Fruit fly (Drosophila melanogaster) whole organism, embryonic: ENCODE data around the gene CG3556.
A peak's percentile ranks its signal among the peaks of the same experiment; 100 is the strongest.

Experiments used
- Abd-B ChIP-seq: fragments of 200-800 bp; sonication (Bioruptor generic); optimal IDR thresholded peaks from 2 replicates; lab custom pipeline; 2018; ENCODE audit warnings: missing biosample characterization, mild to moderate bottlenecking, missing genetic modification characterization, moderate library complexity
- Blimp-1 ChIP-seq: fragments of 200-800 bp; sonication (Bioruptor generic); optimal IDR thresholded peaks from 3 replicates; lab custom pipeline; 2018; ENCODE audit warnings: missing biosample characterization, missing genetic modification characterization, mild to moderate bottlenecking, moderate library complexity, missing genetic modification reagents
- CG10274 ChIP-seq: fragments of 200-800 bp; sonication (Bioruptor generic); optimal IDR thresholded peaks from 3 replicates; lab custom pipeline; 2017; ENCODE audit warnings: missing biosample characterization, mild to moderate bottlenecking, missing genetic modification characterization
- CG10431 ChIP-seq: fragments of 200-800 bp; sonication (Bioruptor generic); optimal IDR thresholded peaks from 3 replicates; lab custom pipeline; 2018; ENCODE audit warnings: missing biosample characterization, mild to moderate bottlenecking, missing genetic modification characterization
- CG10959 ChIP-seq: fragments of 200-800 bp; sonication (Bioruptor generic); IDR thresholded peaks from 2 replicates; pipeline ENCODE4 v1.3.6; 2022; ENCODE audit warnings: missing biosample characterization, missing genetic modification characterization
- CG12071 ChIP-seq: fragments of 200-800 bp; sonication (Bioruptor generic); optimal IDR thresholded peaks from 3 replicates; lab custom pipeline; 2018; ENCODE audit warnings: missing biosample characterization, mild to moderate bottlenecking, missing genetic modification characterization
- CG12219 ChIP-seq: fragments of 200-800 bp; sonication (Bioruptor generic); optimal IDR thresholded peaks from 3 replicates; lab custom pipeline; 2018; ENCODE audit warnings: missing biosample characterization, mild to moderate bottlenecking, missing genetic modification characterization
- CG14441 ChIP-seq: fragments of 200-800 bp; sonication (Bioruptor generic); IDR thresholded peaks from 2 replicates; pipeline ENCODE4 v1.3.6; 2022; ENCODE audit warnings: missing biosample characterization, missing genetic modification characterization
- CG17361 ChIP-seq: fragments of 200-800 bp; sonication (Bioruptor generic); IDR thresholded peaks from 3 replicates; pipeline ENCODE4 v1.3.6; 2022; ENCODE audit warnings: missing biosample characterization, missing genetic modification characterization
- CG18599 ChIP-seq: fragments of 200-800 bp; sonication (Bioruptor generic); optimal IDR thresholded peaks from 3 replicates; lab custom pipeline; 2017; ENCODE audit warnings: missing biosample characterization, missing genetic modification characterization, mild to moderate bottlenecking, moderate library complexity, missing genetic modification reagents
- CG2712 ChIP-seq: fragments of 200-800 bp; optimal IDR thresholded peaks from 3 replicates; lab custom pipeline; 2019; ENCODE audit warnings: missing biosample characterization, mild to moderate bottlenecking, missing genetic modification characterization, moderate library complexity
- CG31441 ChIP-seq: fragments of 200-800 bp; sonication (Bioruptor generic); IDR thresholded peaks from 2 replicates; pipeline ENCODE4 v1.3.6; 2022; ENCODE audit warnings: missing biosample characterization, missing genetic modification characterization
- CG4404 ChIP-seq: fragments of 200-800 bp; sonication (Bioruptor generic); IDR thresholded peaks from 2 replicates; pipeline ENCODE4 v1.3.6; 2022; ENCODE audit warnings: missing biosample characterization, missing genetic modification characterization
- CG4854 ChIP-seq: fragments of 200-800 bp; sonication (Bioruptor generic); optimal IDR thresholded peaks from 2 replicates; lab custom pipeline; 2016; ENCODE audit warnings: missing biosample characterization, missing genetic modification characterization, inconsistent platforms
- CG6689 ChIP-seq: fragments of 200-800 bp; sonication (Bioruptor generic); IDR thresholded peaks from 2 replicates; pipeline ENCODE4 v1.3.6; 2022; ENCODE audit warnings: missing biosample characterization, missing genetic modification characterization
- CG9215 ChIP-seq: fragments of 200-800 bp; sonication (Bioruptor generic); IDR thresholded peaks from 2 replicates; pipeline ENCODE4 v1.3.6; 2022; ENCODE audit warnings: missing biosample characterization, missing genetic modification characterization
- CHES-1-like ChIP-seq: fragments of 200-800 bp; sonication (Bioruptor generic); optimal IDR thresholded peaks from 2 replicates; lab custom pipeline; 2016; ENCODE audit warnings: missing biosample characterization, missing genetic modification characterization
- CoRest ChIP-seq: fragments of 200-800 bp; sonication (Bioruptor generic); optimal IDR thresholded peaks from 3 replicates; lab custom pipeline; 2018; ENCODE audit warnings: missing biosample characterization, mild to moderate bottlenecking, missing genetic modification characterization, moderate library complexity
- D ChIP-seq, 2 experiments: fragments of 200-800 bp in 1 of 2; fragments of >200 bp in 1 of 2; sonication (Bioruptor generic) in 1 of 2; optimal IDR thresholded peaks; 2 replicates in 1 of 2; 3 replicates in 1 of 2; lab custom pipeline; 2017; ENCODE audit warnings: mild to moderate bottlenecking in 1 of 2, missing biosample characterization in 1 of 2, missing genetic modification characterization in 1 of 2, missing genetic modification reagents in 1 of 2
- Dad ChIP-seq: fragments of 200-800 bp; sonication (Bioruptor generic); optimal IDR thresholded peaks from 3 replicates; lab custom pipeline; 2016; ENCODE audit warnings: missing biosample characterization, missing genetic modification characterization
- Dref ChIP-seq: fragments of 200-800 bp; sonication (Bioruptor generic); IDR thresholded peaks from 2 replicates; pipeline ENCODE4 v1.3.6; 2022; ENCODE audit warnings: missing biosample characterization, missing genetic modification characterization
- HLH4C ChIP-seq: fragments of 200-800 bp; sonication (Bioruptor generic); IDR thresholded peaks from 3 replicates; pipeline ENCODE4 v1.3.6; 2022; ENCODE audit warnings: missing biosample characterization, missing genetic modification characterization; ENCODE audit not compliant: partially characterized antibody
- HmgD ChIP-seq: fragments of 200-800 bp; sonication (Bioruptor generic); optimal IDR thresholded peaks from 3 replicates; lab custom pipeline; 2016; ENCODE audit warnings: missing biosample characterization, missing genetic modification characterization
- Lhr ChIP-seq: fragments of 200-800 bp; sonication (Bioruptor generic); optimal IDR thresholded peaks from 3 replicates; lab custom pipeline; 2017; ENCODE audit warnings: mild to moderate bottlenecking, missing biosample characterization, missing genetic modification reagents, missing genetic modification characterization
- Max ChIP-seq: fragments of 200-800 bp; sonication (Bioruptor generic); optimal IDR thresholded peaks from 2 replicates; lab custom pipeline; 2016; ENCODE audit warnings: missing biosample characterization, mild to moderate bottlenecking, missing genetic modification characterization
- Oaz ChIP-seq: fragments of 200-800 bp; sonication (Bioruptor generic); IDR thresholded peaks from 2 replicates; pipeline ENCODE4 v1.3.6; 2022; ENCODE audit warnings: missing biosample characterization, missing genetic modification characterization
- Ptx1 ChIP-seq: fragments of 200-800 bp; sonication (Bioruptor generic); IDR thresholded peaks from 2 replicates; pipeline ENCODE4 v1.3.6; 2022; ENCODE audit warnings: missing biosample characterization, missing genetic modification characterization
- Sry-β ChIP-seq: fragments of 200-800 bp; sonication (Bioruptor generic); optimal IDR thresholded peaks from 2 replicates; lab custom pipeline; 2018; ENCODE audit warnings: missing biosample characterization, mild to moderate bottlenecking, missing genetic modification characterization, moderate library complexity
- Trl ChIP-seq, 3 experiments: fragments of >200 bp in 2 of 3; fragments of 200-800 bp in 1 of 3; sonication (Bioruptor generic) in 1 of 3; optimal IDR thresholded peaks; 2 replicates in 1 of 3; 3 replicates in 2 of 3; lab custom pipeline; 2016 to 2017; ENCODE audit warnings: missing biosample characterization in 1 of 3, missing genetic modification characterization in 1 of 3
- al ChIP-seq: fragments of 200-800 bp; sonication (Bioruptor generic); IDR thresholded peaks from 2 replicates; pipeline ENCODE4 v1.3.6; 2022; ENCODE audit warnings: missing biosample characterization, missing genetic modification characterization
- ara ChIP-seq: fragments of 200-800 bp; sonication (Bioruptor generic); IDR thresholded peaks from 2 replicates; pipeline ENCODE4 v1.3.6; 2022; ENCODE audit warnings: missing biosample characterization, missing genetic modification characterization
- bowl ChIP-seq: fragments of 200-800 bp; sonication (Bioruptor generic); IDR thresholded peaks from 2 replicates; pipeline ENCODE4 v1.3.6; 2022; ENCODE audit warnings: missing biosample characterization, missing genetic modification characterization
- br ChIP-seq: fragments of >200 bp; optimal IDR thresholded peaks from 2 replicates; lab custom pipeline; 2017
- cas ChIP-seq: fragments of 200-800 bp; sonication (Bioruptor generic); IDR thresholded peaks from 2 replicates; pipeline ENCODE4 v1.3.6; 2022; ENCODE audit warnings: missing biosample characterization, missing genetic modification characterization
- caup ChIP-seq: fragments of 200-800 bp; sonication (Bioruptor generic); optimal IDR thresholded peaks from 3 replicates; lab custom pipeline; 2017; ENCODE audit warnings: missing biosample characterization, mild to moderate bottlenecking, missing genetic modification characterization, moderate library complexity; ENCODE audit not compliant: severe bottlenecking
- danr ChIP-seq: fragments of 200-800 bp; sonication (Bioruptor generic); IDR thresholded peaks from 2 replicates; pipeline ENCODE4 v1.3.6; 2022; ENCODE audit warnings: missing biosample characterization, missing genetic modification characterization
- dmrt11E ChIP-seq: fragments of 200-800 bp; sonication (Bioruptor generic); optimal IDR thresholded peaks from 3 replicates; lab custom pipeline; 2018; ENCODE audit warnings: missing biosample characterization, mild to moderate bottlenecking, missing genetic modification characterization, moderate library complexity
- dysf ChIP-seq: fragments of 200-800 bp; sonication (Bioruptor generic); IDR thresholded peaks from 3 replicates; pipeline ENCODE4 v1.3.6; 2022; ENCODE audit warnings: missing biosample characterization, missing genetic modification characterization
- eyg ChIP-seq: fragments of 200-800 bp; sonication (Bioruptor generic); optimal IDR thresholded peaks from 3 replicates; lab custom pipeline; 2016; ENCODE audit warnings: missing biosample characterization, missing genetic modification characterization
- gem ChIP-seq: fragments of 200-800 bp; sonication (Bioruptor generic); optimal IDR thresholded peaks from 2 replicates; lab custom pipeline; 2019; ENCODE audit warnings: missing biosample characterization, mild to moderate bottlenecking, missing genetic modification characterization, moderate library complexity
- kay ChIP-seq: fragments of 200-800 bp; sonication (Bioruptor generic); optimal IDR thresholded peaks from 2 replicates; lab custom pipeline; 2016; ENCODE audit warnings: missing biosample characterization, missing genetic modification characterization
- lola ChIP-seq, 3 experiments: fragments of >200 bp in 2 of 3; fragments of 200-800 bp in 1 of 3; sonication (Bioruptor generic) in 1 of 3; optimal IDR thresholded peaks; 2 replicates each; lab custom pipeline; 2017 to 2019; ENCODE audit warnings: missing biosample characterization in 3 of 3, missing genetic modification characterization in 3 of 3, mild to moderate bottlenecking in 1 of 3, moderate library complexity in 1 of 3
- maf-S ChIP-seq: fragments of 200-800 bp; sonication (Bioruptor generic); optimal IDR thresholded peaks from 2 replicates; lab custom pipeline; 2016; ENCODE audit warnings: missing biosample characterization, missing genetic modification characterization
- nmo ChIP-seq: fragments of 200-800 bp; sonication (Bioruptor generic); optimal IDR thresholded peaks from 2 replicates; lab custom pipeline; 2018; ENCODE audit warnings: missing biosample characterization, mild to moderate bottlenecking, missing genetic modification characterization, moderate library complexity
- sd ChIP-seq: fragments of 200-800 bp; sonication (Bioruptor generic); optimal IDR thresholded peaks from 3 replicates; lab custom pipeline; 2018; ENCODE audit warnings: missing biosample characterization, mild to moderate bottlenecking, missing genetic modification characterization, moderate library complexity
- sens ChIP-seq: fragments of 200-800 bp; sonication (Bioruptor generic); peaks from one replicate; lab custom pipeline; 2016; ENCODE audit warnings: missing biosample characterization, missing genetic modification characterization
- tx ChIP-seq: fragments of 200-800 bp; sonication (Bioruptor generic); optimal IDR thresholded peaks from 2 replicates; lab custom pipeline; 2016; ENCODE audit warnings: missing biosample characterization, missing genetic modification characterization
- vnd ChIP-seq: fragments of 200-800 bp; sonication (Bioruptor generic); IDR thresholded peaks from 3 replicates; pipeline ENCODE4 v1.3.6; 2022; ENCODE audit warnings: missing biosample characterization, missing genetic modification characterization; ENCODE audit not compliant: partially characterized antibody
- vvl ChIP-seq: fragments of 200-800 bp; sonication (Bioruptor generic); IDR thresholded peaks from 2 replicates; pipeline ENCODE4 v1.3.6; 2022; ENCODE audit warnings: missing biosample characterization, missing genetic modification characterization
- zfh1 ChIP-seq: fragments of 200-800 bp; sonication (Bioruptor generic); IDR thresholded peaks from 3 replicates; pipeline ENCODE4 v1.3.6; 2022; ENCODE audit warnings: missing biosample characterization, missing genetic modification characterization

CG3556 gene

dm6 chrX:4529909-4530308, at the start of gene CG3556 (continued):
- TF ChIP-seq gem (tag; lab: Kevin White, UChicago) (no peak), Dad (GFP tag; lab: Kevin White, UChicago) (no peak), br (lab: Kevin White, UChicago) (no peak), Dref (GFP tag; lab: Robert Waterston, UW) (peak; percentile 93), CHES-1-like (peak; percentile 14), CG9215 (peak; percentile 32; the same call in 1 of the 2 replicates), eyg (GFP tag; lab: Kevin White, UChicago) (no peak), CG12071 (GFP tag; lab: Kevin White, UChicago) (no peak), Sry-β (GFP tag; lab: Kevin White, UChicago) (no peak), caup (GFP tag; lab: Kevin White, UChicago) (peak; percentile 52), CG14441 (GFP tag; lab: Robert Waterston, UW) (peak; percentile 66), CG31441 (GFP tag; lab: Robert Waterston, UW) (no peak), maf-S (GFP tag; lab: Kevin White, UChicago) (no peak), tx (GFP tag; lab: Kevin White, UChicago) (no peak), Blimp-1 (GFP tag; lab: Kevin White, UChicago) (no peak), al (GFP tag; lab: Robert Waterston, UW) (no peak), bowl (GFP tag; lab: Robert Waterston, UW) (no peak), vnd (GFP tag; lab: Robert Waterston, UW) (0 out of 3 replicates have a peak, but pooled peaks have one; percentile 34), Trl (optimal IDR thresholded peaks at IDR 0.05; lab: Kevin White, UChicago) (no peak), Trl (GFP tag; optimal IDR thresholded peaks at IDR 0.05; lab: Kevin White, UChicago) (peak; percentile 44), nmo (GFP tag; lab: Kevin White, UChicago) (peak; percentile 32), HLH4C (GFP tag; lab: Robert Waterston, UW) (peak; percentile 70), Oaz (GFP tag; lab: Robert Waterston, UW) (no peak), danr (GFP tag; lab: Robert Waterston, UW) (no peak), dmrt11E (tag; lab: Kevin White, UChicago) (peak; percentile 23), CG10431 (no peak), Max (GFP tag; lab: Kevin White, UChicago) (no peak), kay (GFP tag; lab: Kevin White, UChicago) (no peak)
- TF ChIP-seq, all 482 proteins: peak for 216

DNA sequence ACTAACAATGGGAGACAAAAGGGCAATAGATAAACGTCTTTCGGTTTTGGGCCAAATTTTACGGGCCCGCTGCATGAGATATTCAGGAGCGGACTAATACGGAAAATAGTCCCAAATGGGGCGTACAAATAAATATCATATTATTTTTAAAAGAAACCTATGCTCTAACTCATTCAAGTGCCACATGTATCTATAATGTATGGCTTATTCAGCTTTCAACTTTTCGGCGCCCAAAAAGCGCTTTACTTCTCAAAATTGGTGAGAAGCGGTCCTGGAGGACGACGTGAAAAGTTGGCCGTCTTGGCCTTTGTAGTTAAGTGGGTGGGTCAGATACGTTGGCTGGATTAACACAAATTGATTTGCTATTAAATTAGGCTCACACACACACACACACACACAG, 49.2 kb upstream of the CG3556 start:
- TF ChIP-seq HmgD (GFP tag; lab: Kevin White, UChicago) (no peak), Lhr (GFP tag; lab: Kevin White, UChicago) (no peak), CG18599 (GFP tag; lab: Kevin White, UChicago) (no peak), CG17361 (no peak), D (optimal IDR thresholded peaks at IDR 0.05; lab: Kevin White, UChicago) (no peak), D (GFP tag; optimal IDR thresholded peaks at IDR 0.05; lab: Kevin White, UChicago) (no peak), zfh1 (0 out of 3 replicates have a peak, but pooled peaks have one; percentile 25), Abd-B (GFP tag; lab: Kevin White, UChicago) (no peak), CG12219 (GFP tag; lab: Kevin White, UChicago) (no peak), CoRest (no peak), CG4854 (no peak), bowl (GFP tag; lab: Robert Waterston, UW) (no peak), ara (GFP tag; lab: Robert Waterston, UW) (no peak), CG6689 (GFP tag; lab: Robert Waterston, UW) (peak; percentile 30; the same call in 1 of the 2 replicates), sd (tag; lab: Kevin White, UChicago) (no peak), Ptx1 (GFP tag; lab: Robert Waterston, UW) (0 out of 2 replicates have a peak, but pooled peaks have one; percentile 41), dysf (GFP tag; lab: Robert Waterston, UW) (peak; percentile 20; the same call in 1 of the 3 replicates), CG10959 (GFP tag; lab: Robert Waterston, UW) (no peak), lola (GFP tag; optimal IDR thresholded peaks at IDR 0.05; lab: Kevin White, UChicago) (no peak), CG4404 (GFP tag; lab: Robert Waterston, UW) (peak; percentile 27; the same call in 1 of the 2 replicates), nmo (GFP tag; lab: Kevin White, UChicago) (no peak), vvl (0 out of 2 replicates have a peak, but pooled peaks have one; percentile 11), sens (GFP tag; lab: Kevin White, UChicago) (peak; percentile 57), cas (GFP tag; lab: Robert Waterston, UW) (no peak), CG10274 (GFP tag; lab: Kevin White, UChicago) (no peak), CG2712 (tag; lab: Kevin White, UChicago) (peak; percentile 9)
